Worm (Caenorhabditis elegans): ENCODE data around the gene iars-1.
A peak's percentile ranks its signal among the peaks of the same experiment; 100 is the strongest.
"Not testable (repeated sequence)": the region's sequence is repeated elsewhere in the genome, so short reads cannot be mapped to it uniquely, and the experiment has no call there.

Gene iars-1

DNA sequence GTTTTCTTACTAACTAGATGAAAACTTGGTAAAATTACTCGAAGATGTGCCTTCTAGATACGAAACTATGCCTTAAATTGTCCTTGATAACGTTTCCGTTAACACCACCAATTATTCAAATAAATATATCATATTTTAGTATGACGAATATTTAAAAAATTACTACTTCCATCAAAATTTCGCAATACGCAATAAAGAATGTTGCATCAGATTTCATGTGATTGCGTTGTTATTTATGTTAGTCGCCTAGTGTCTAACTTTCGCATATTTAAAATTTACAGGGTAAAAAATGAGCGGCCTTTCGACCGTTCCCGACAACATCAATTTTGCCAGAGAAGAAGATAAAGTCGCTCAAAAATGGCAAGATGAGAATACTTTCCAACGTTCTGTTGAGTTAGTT lies at the start of gene iars-1:
Gene iars-1, plus strand, starts transcription at position 276 of the 400 bp plus-strand sequence.
- TF ChIP-seq ceh-36 (tag; optimal IDR thresholded peaks at IDR 0.05) (no peak), hmbx-1 (tag; optimal IDR thresholded peaks at IDR 0.05) (no peak), hnd-1 (tag; optimal IDR thresholded peaks at IDR 0.05) (no peak), ama-1 (optimal IDR thresholded peaks at IDR 0.05) (no peak), ets-7 (tag; optimal IDR thresholded peaks at IDR 0.05) (no peak), tra-4 (tag; optimal IDR thresholded peaks at IDR 0.05) (no peak), flt-1 (GFP tag; IDR thresholded peaks at IDR 0.05) (no peak), F13C5.2 (tag; optimal IDR thresholded peaks at IDR 0.05) (no peak), tbx-11 (GFP tag; IDR thresholded peaks at IDR 0.05) (no peak), aly-1 (tag; optimal IDR thresholded peaks at IDR 0.05) (no peak), sea-1 (GFP tag; conservative IDR thresholded peaks at IDR 0.05) (no peak), pes-1 (GFP tag; IDR thresholded peaks at IDR 0.05) (no peak), tbx-37 (GFP tag; conservative IDR thresholded peaks at IDR 0.05) (no peak), hmg-4 (GFP tag; optimal IDR thresholded peaks at IDR 0.05) (no peak)

DNA sequence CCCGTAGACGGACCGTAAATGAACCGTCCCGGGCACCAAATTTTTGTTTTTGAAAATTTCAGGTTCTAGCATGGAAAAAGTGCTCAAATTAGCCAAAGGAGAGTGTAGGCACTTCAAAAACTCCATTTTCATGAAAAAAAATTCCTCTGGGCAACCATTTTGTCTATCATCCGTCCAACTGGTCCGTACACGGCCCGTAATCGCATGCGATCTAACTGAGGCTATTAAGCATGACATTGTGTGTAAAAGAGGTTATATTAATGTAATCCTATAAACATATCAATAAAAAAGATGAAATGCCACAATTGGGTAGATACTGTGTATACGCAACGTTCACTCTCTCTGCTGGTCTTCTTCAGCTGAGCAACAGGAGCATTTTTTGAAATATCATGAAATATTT lies 45.8 kb upstream of the iars-1 start, which contains the start of gene R09E10.1:
Gene R09E10.1, minus strand, starts transcription at position 101 of the 400 bp plus-strand sequence.
- not testable (repeated sequence) for TF ChIP-seq hnd-1, ets-7, tra-4 (tag; optimal IDR thresholded peaks at IDR 0.05)

DNA sequence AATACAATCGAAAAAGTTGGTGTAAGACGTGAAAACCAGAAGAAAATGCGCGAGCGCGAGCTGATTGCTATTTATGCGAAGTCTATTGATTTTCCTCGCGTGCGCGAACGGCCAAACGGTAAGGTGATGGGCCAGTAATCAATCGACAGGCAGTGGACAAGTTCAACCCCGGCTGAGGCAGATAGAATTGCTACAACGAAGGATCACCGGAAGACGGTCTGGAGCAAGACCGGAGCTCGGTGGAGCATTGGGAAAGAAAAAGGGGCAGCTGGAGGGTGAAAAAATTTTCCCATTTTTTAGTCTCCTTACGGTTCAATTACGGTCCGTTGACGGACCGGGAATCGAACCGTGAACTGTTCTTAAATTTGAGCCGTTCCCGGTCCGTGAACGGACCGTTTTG lies 45.0 kb upstream of the iars-1 start:
- 0 out of 2 replicates have a peak, but pooled peaks have one; percentile 32 for TF ChIP-seq tbx-11 (GFP tag; IDR thresholded peaks at IDR 0.05)

DNA sequence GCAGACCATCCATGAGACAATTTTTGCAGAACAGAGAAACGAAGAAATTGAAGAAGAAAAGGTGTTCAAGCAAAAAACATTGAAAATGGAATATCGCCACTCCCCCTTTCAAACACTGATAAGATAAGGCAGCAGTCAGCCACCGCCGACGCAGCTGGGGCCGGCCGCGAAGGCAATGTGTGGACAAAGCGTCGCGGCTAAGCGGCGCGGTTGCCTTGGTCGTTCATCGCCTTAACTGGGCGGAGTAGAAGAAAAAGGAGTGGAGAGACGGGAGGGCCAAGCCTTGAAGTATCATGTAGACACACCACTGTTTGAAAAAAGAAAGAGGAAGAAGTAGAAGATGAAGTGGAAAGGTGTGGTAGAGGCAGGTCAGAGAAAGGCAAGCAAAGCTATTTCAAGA lies 37.4 kb upstream of the iars-1 start:
- TF ChIP-seq scrt-1 (GFP tag; IDR thresholded peaks at IDR 0.05), result no peak
- TF ChIP-seq hmg-4 (GFP tag; optimal IDR thresholded peaks at IDR 0.05), result peak; percentile 17

- TF ChIP-seq B0310.2 (tag; optimal IDR thresholded peaks at IDR 0.05) (no peak), ceh-13 (GFP tag; optimal IDR thresholded peaks at IDR 0.05) (no peak), ceh-36 (tag; optimal IDR thresholded peaks at IDR 0.05) (no peak), hmg-4 (GFP tag; optimal IDR thresholded peaks at IDR 0.05) (no peak), tbx-11 (GFP tag; IDR thresholded peaks at IDR 0.05) (no peak), scrt-1 (GFP tag; IDR thresholded peaks at IDR 0.05) (no peak), F13C5.2 (tag; optimal IDR thresholded peaks at IDR 0.05) (no peak), hmbx-1 (tag; optimal IDR thresholded peaks at IDR 0.05) (no peak), tbx-37 (GFP tag; conservative IDR thresholded peaks at IDR 0.05) (no peak), tra-4 (tag; optimal IDR thresholded peaks at IDR 0.05) (no peak), aly-1 (tag; optimal IDR thresholded peaks at IDR 0.05) (no peak), ets-7 (tag; optimal IDR thresholded peaks at IDR 0.05) (no peak), ama-1 (optimal IDR thresholded peaks at IDR 0.05) (no peak), sea-1 (GFP tag; conservative IDR thresholded peaks at IDR 0.05) (no peak)
These were observed 36.5 kb upstream of the iars-1 start for ce11 chrIV:10331882-10332281.

DNA sequence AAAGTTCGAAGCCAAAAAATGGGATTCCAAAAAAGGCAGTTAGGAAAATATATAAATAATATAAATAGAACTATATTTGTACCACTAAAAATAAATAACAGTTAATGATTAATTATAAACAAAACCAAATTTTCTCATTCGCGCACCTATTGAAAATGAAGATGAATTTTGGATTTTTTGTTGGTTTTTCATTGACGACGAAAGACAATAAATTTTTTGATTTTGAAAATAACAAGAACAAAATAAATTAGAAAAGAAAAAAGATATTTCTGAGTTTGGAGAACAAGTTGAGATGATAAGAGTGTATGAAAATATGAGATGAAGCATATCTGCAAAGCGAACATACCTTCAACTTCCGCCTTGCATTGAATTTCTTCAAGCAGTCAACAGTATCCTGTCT lies 31.1 kb upstream of the iars-1 start:
- TF ChIP-seq ets-7 (tag; optimal IDR thresholded peaks at IDR 0.05), result no peak
- no peak for TF ChIP-seq F13C5.2 (tag; optimal IDR thresholded peaks at IDR 0.05)
- no peak for TF ChIP-seq ama-1 (optimal IDR thresholded peaks at IDR 0.05)
- no peak for TF ChIP-seq hmbx-1 (tag; optimal IDR thresholded peaks at IDR 0.05)
- TF ChIP-seq scrt-1 (GFP tag; IDR thresholded peaks at IDR 0.05), result no peak

ce11 chrIV:10339701-10340100 lies 28.7 kb upstream of the iars-1 start:
- TF ChIP-seq ama-1 (optimal IDR thresholded peaks at IDR 0.05) (no peak), ceh-13 (GFP tag; optimal IDR thresholded peaks at IDR 0.05) (no peak), hmg-4 (GFP tag; optimal IDR thresholded peaks at IDR 0.05) (no peak), hnd-1 (tag; optimal IDR thresholded peaks at IDR 0.05) (no peak), F13C5.2 (tag; optimal IDR thresholded peaks at IDR 0.05) (no peak), ets-7 (tag; optimal IDR thresholded peaks at IDR 0.05) (no peak), tbx-11 (GFP tag; IDR thresholded peaks at IDR 0.05) (no peak), B0310.2 (tag; optimal IDR thresholded peaks at IDR 0.05) (no peak), tra-4 (tag; optimal IDR thresholded peaks at IDR 0.05) (no peak), flt-1 (GFP tag; IDR thresholded peaks at IDR 0.05) (no peak), sea-1 (GFP tag; conservative IDR thresholded peaks at IDR 0.05) (no peak), aly-1 (tag; optimal IDR thresholded peaks at IDR 0.05) (no peak), tbx-37 (GFP tag; conservative IDR thresholded peaks at IDR 0.05) (no peak), hmbx-1 (tag; optimal IDR thresholded peaks at IDR 0.05) (no peak), scrt-1 (GFP tag; IDR thresholded peaks at IDR 0.05) (no peak), pes-1 (GFP tag; IDR thresholded peaks at IDR 0.05) (no peak), ceh-36 (tag; optimal IDR thresholded peaks at IDR 0.05) (no peak)

- TF ChIP-seq tbx-11 (GFP tag; IDR thresholded peaks at IDR 0.05), result 0 out of 2 replicates have a peak, but pooled peaks have one; percentile 24
- TF ChIP-seq tbx-37 (GFP tag; conservative IDR thresholded peaks at IDR 0.05), result no peak
- no peak for TF ChIP-seq ama-1 (optimal IDR thresholded peaks at IDR 0.05)
- TF ChIP-seq ceh-13 (GFP tag; optimal IDR thresholded peaks at IDR 0.05), result no peak
- no peak for TF ChIP-seq ceh-36 (tag; optimal IDR thresholded peaks at IDR 0.05)
These were observed 26.6 kb upstream of the iars-1 start for ce11 chrIV:10341618-10342360.

- TF ChIP-seq tra-4 (tag; optimal IDR thresholded peaks at IDR 0.05), result no peak
- no peak for TF ChIP-seq tbx-37 (GFP tag; conservative IDR thresholded peaks at IDR 0.05)
- TF ChIP-seq B0310.2 (tag; optimal IDR thresholded peaks at IDR 0.05), result no peak
- no peak for TF ChIP-seq hnd-1 (tag; optimal IDR thresholded peaks at IDR 0.05)
- TF ChIP-seq tbx-11 (GFP tag; IDR thresholded peaks at IDR 0.05), result no peak
- TF ChIP-seq ceh-36 (tag; optimal IDR thresholded peaks at IDR 0.05), result no peak
- TF ChIP-seq hmg-4 (GFP tag; optimal IDR thresholded peaks at IDR 0.05), result no peak
- TF ChIP-seq flt-1 (GFP tag; IDR thresholded peaks at IDR 0.05), result no peak
- TF ChIP-seq ets-7 (tag; optimal IDR thresholded peaks at IDR 0.05), result no peak
- no peak for TF ChIP-seq hmbx-1 (tag; optimal IDR thresholded peaks at IDR 0.05)
- no peak for TF ChIP-seq ama-1 (optimal IDR thresholded peaks at IDR 0.05)
- no peak for TF ChIP-seq scrt-1 (GFP tag; IDR thresholded peaks at IDR 0.05)
These were observed 26.1 kb upstream of the iars-1 start for ce11 chrIV:10342361-10342706.
